Worm (Caenorhabditis elegans): Measurements from ENCODE around the gene E02C12.9.

ce11 chrV:9332611-9333315 lies 42.5 kb downstream of the E02C12.9 start:
- no peak for TF ChIP-seq nhr-77 (tag; optimal IDR thresholded peaks at IDR 0.05)
- TF ChIP-seq unc-39 (tag; optimal IDR thresholded peaks at IDR 0.05), result no peak
- no peak for TF ChIP-seq pqm-1 (tag; optimal IDR thresholded peaks at IDR 0.05)
- TF ChIP-seq T26A8.4 (GFP tag; IDR thresholded peaks at IDR 0.05), result no peak
- no peak for TF ChIP-seq dmd-8 (GFP tag; IDR thresholded peaks at IDR 0.05)
- no peak for TF ChIP-seq nhr-76 (tag; optimal IDR thresholded peaks at IDR 0.05)
- TF ChIP-seq mxl-3 (GFP tag; optimal IDR thresholded peaks at IDR 0.05), result no peak

All from whole organism, L4 larva.